Fruit fly (Drosophila melanogaster) whole organism, pupa: ENCODE data around the gene Ets65A.

ENCODE experiments used
- CG10348 ChIP-seq: fragments of 200-800 bp; sonication (Bioruptor generic); IDR thresholded peaks from 2 replicates; pipeline ENCODE4 v1.3.6; 2022; ENCODE audit warnings: missing biosample characterization, missing genetic modification characterization
- CG12605 ChIP-seq: fragments of 200-800 bp; sonication (Bioruptor generic); IDR thresholded peaks from 2 replicates; pipeline ENCODE4 v1.3.6; 2022; ENCODE audit warnings: missing biosample characterization, missing genetic modification characterization
- CG13204 ChIP-seq: fragments of 200-800 bp; sonication (Bioruptor generic); optimal IDR thresholded peaks from 2 replicates; lab custom pipeline; 2018; ENCODE audit warnings: missing biosample characterization, mild to moderate bottlenecking, missing genetic modification characterization, moderate library complexity
- CG14655 ChIP-seq: fragments of 200-800 bp; sonication (Bioruptor generic); optimal IDR thresholded peaks from 3 replicates; lab custom pipeline; 2017; ENCODE audit warnings: mild to moderate bottlenecking, missing biosample characterization, missing genetic modification reagents, missing genetic modification characterization
- CG15710 ChIP-seq: fragments of 200-800 bp; sonication (Bioruptor generic); optimal IDR thresholded peaks from 2 replicates; lab custom pipeline; 2018; ENCODE audit warnings: missing biosample characterization, mild to moderate bottlenecking, missing genetic modification characterization, moderate library complexity
- CG17806 ChIP-seq: fragments of 200-800 bp; sonication (Bioruptor generic); optimal IDR thresholded peaks from 2 replicates; lab custom pipeline; 2018; ENCODE audit warnings: missing biosample characterization, mild to moderate bottlenecking, missing genetic modification characterization, moderate library complexity
- CG32121 ChIP-seq: fragments of 200-800 bp; sonication (Bioruptor generic); IDR thresholded peaks from 2 replicates; pipeline ENCODE4 v1.3.6; 2022; ENCODE audit warnings: missing biosample characterization, missing genetic modification characterization
- CG34367 ChIP-seq: fragments of 200-800 bp; sonication (Bioruptor generic); optimal IDR thresholded peaks from 2 replicates; lab custom pipeline; 2018; ENCODE audit warnings: missing biosample characterization, mild to moderate bottlenecking, missing genetic modification characterization
- CG4496 ChIP-seq: fragments of 200-800 bp; sonication (Bioruptor generic); IDR thresholded peaks from 3 replicates; pipeline ENCODE4 v1.3.6; 2022; ENCODE audit warnings: missing biosample characterization, missing genetic modification characterization
- CG8159 ChIP-seq: fragments of 200-800 bp; sonication (Bioruptor generic); optimal IDR thresholded peaks from 3 replicates; lab custom pipeline; 2018; ENCODE audit warnings: missing biosample characterization, mild to moderate bottlenecking, missing genetic modification characterization, moderate library complexity
- CG8301 ChIP-seq: fragments of 200-800 bp; sonication (Bioruptor generic); optimal IDR thresholded peaks from 2 replicates; lab custom pipeline; 2018; ENCODE audit warnings: missing biosample characterization, mild to moderate bottlenecking, missing genetic modification characterization
- CG9948 ChIP-seq: fragments of 200-800 bp; sonication (Bioruptor generic); optimal IDR thresholded peaks from 2 replicates; lab custom pipeline; 2018; ENCODE audit warnings: missing biosample characterization, mild to moderate bottlenecking, missing genetic modification characterization, moderate library complexity
- D1 ChIP-seq: fragments of 200-800 bp; sonication (Bioruptor generic); optimal IDR thresholded peaks from 2 replicates; lab custom pipeline; 2018; ENCODE audit warnings: missing biosample characterization, mild to moderate bottlenecking, missing genetic modification characterization, moderate library complexity
- EcR ChIP-seq: fragments of 200-800 bp; sonication (Bioruptor generic); optimal IDR thresholded peaks from 3 replicates; lab custom pipeline; 2019; ENCODE audit warnings: missing biosample characterization, missing genetic modification characterization, mild to moderate bottlenecking, moderate library complexity, missing genetic modification reagents
- Ets98B ChIP-seq: fragments of 200-800 bp; sonication (Bioruptor generic); IDR thresholded peaks from 2 replicates; pipeline ENCODE4 v1.3.6; 2022; ENCODE audit warnings: missing biosample characterization, missing genetic modification characterization
- Pif1A ChIP-seq: fragments of 200-800 bp; sonication (Bioruptor generic); optimal IDR thresholded peaks from 3 replicates; lab custom pipeline; 2016; ENCODE audit warnings: missing biosample characterization, missing genetic modification characterization
- Pif1B ChIP-seq: fragments of 200-800 bp; sonication (Bioruptor generic); optimal IDR thresholded peaks from 3 replicates; lab custom pipeline; 2016; ENCODE audit warnings: missing biosample characterization, missing genetic modification characterization
- Snoo ChIP-seq: fragments of 200-800 bp; sonication (Bioruptor generic); optimal IDR thresholded peaks from 3 replicates; lab custom pipeline; 2017; ENCODE audit warnings: missing biosample characterization, mild to moderate bottlenecking, missing genetic modification characterization, inconsistent platforms
- fd96Ca ChIP-seq: fragments of 200-800 bp; sonication (Bioruptor generic); IDR thresholded peaks from 3 replicates; pipeline ENCODE4 v1.3.6; 2022; ENCODE audit warnings: missing biosample characterization, missing genetic modification characterization
- gl ChIP-seq: fragments of 200-800 bp; sonication (Bioruptor generic); optimal IDR thresholded peaks from 2 replicates; lab custom pipeline; 2018; ENCODE audit warnings: missing biosample characterization, mild to moderate bottlenecking, missing genetic modification characterization
- rn ChIP-seq: fragments of 200-800 bp; sonication (Bioruptor generic); IDR thresholded peaks from 2 replicates; pipeline ENCODE4 v1.3.6; 2022; ENCODE audit warnings: missing biosample characterization, missing genetic modification characterization

Ets65A gene

DNA sequence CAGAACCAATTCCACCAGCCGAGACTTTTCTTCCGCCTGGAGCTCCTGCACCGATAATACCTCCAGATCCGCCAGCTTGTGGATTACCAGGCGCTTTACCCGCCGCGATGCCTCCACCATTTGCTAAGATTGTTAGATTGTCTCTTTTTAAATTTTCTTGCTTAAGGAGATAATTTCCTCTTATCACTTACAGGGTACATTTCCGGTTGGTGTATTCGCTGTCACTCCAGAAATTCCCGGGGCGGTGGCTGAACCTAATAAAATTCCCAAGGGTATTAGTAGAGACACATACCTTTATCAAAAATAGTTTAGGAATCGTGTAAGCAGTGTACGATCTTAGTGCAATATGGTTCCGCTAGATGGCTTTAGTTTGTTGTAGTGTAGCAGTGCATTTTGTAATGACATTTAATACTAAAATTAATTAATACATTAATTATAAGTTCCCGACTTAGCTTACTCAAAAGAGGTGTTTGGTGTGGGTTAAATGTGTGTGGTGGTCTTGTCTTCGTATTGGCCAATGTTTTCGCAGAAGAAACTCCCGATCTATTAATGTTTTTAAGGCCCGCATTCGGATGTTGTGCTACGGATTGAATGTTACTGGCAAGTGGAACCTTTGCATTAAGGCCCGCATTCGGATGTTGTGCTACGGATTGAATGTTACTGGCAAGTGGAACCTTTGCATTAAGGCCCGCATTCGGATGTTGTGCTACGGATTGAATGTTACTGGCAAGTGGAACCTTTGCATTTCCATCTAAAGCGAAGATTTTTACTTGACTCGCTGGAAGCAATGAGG lies 27.4 kb downstream of the Ets65A start:
- TF ChIP-seq rn (GFP tag; lab: Robert Waterston, UW) (peak; percentile 25; the same call in 1 of the 2 replicates), CG17806 (tag; lab: Kevin White, UChicago) (no peak), Pif1A (peak; percentile 15), CG9948 (tag; lab: Kevin White, UChicago) (no peak)

DNA sequence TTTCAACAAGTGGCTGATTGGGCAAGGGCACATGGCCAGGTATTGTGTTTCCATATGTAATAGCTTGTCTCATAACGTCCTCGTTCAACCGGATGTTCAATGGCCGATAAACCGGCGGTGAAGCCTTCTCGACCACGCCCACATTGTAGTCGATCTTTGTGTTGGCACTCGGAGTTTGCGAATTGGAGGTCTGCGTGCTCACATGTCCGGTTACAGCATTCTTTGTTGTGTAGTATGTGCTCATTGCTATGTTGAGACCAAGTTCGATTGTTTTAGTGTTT lies 27.9 kb downstream of the Ets65A start:
- TF ChIP-seq fd96Ca (GFP tag; lab: Robert Waterston, UW) = no peak
- TF ChIP-seq Ets98B (GFP tag; lab: Robert Waterston, UW) = no peak
- no peak for TF ChIP-seq Pif1A
- TF ChIP-seq CG8159 (tag; lab: Kevin White, UChicago) = no peak
- TF ChIP-seq CG34367 (tag; lab: Kevin White, UChicago) = no peak
- TF ChIP-seq Pif1B (GFP tag; lab: Kevin White, UChicago) = no peak
- no peak for TF ChIP-seq CG4496
- no peak for TF ChIP-seq EcR
- no peak for TF ChIP-seq CG32121 (GFP tag; lab: Robert Waterston, UW)
- no peak for TF ChIP-seq rn (GFP tag; lab: Robert Waterston, UW)
- no peak for TF ChIP-seq D1
- no peak for TF ChIP-seq CG12605 (GFP tag; lab: Robert Waterston, UW)
- no peak for TF ChIP-seq CG10348 (GFP tag; lab: Robert Waterston, UW)
- no peak for TF ChIP-seq CG13204 (GFP tag; lab: Kevin White, UChicago)
- no peak for TF ChIP-seq CG8301 (tag; lab: Kevin White, UChicago)
- TF ChIP-seq CG15710 (tag; lab: Kevin White, UChicago) = no peak
- TF ChIP-seq CG9948 (tag; lab: Kevin White, UChicago) = no peak
- TF ChIP-seq, all 21 proteins: peak for 0

DNA sequence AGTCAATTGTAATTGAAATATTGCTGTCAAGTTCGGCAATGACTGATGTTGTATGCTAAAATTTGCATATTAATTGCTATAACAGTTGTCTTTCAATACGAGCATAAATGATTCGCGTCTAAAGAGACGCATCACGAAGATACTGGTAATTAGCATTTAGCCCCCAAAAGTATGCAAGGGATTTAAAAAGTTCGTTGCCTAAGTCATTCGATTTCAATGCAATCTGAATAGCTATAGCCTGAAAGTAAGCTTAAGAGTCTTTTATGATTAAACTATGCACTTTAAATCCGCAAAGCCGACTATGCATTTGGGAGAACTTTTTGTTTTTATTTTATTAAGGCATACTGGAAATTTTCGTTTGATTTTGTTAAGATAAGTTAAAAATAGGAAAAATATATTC lies 32.2 kb downstream of the Ets65A start:
- TF ChIP-seq D1 (peak; percentile 20), CG15710 (tag; lab: Kevin White, UChicago) (no peak)
- TF ChIP-seq, all 21 proteins: peak for 1

DNA sequence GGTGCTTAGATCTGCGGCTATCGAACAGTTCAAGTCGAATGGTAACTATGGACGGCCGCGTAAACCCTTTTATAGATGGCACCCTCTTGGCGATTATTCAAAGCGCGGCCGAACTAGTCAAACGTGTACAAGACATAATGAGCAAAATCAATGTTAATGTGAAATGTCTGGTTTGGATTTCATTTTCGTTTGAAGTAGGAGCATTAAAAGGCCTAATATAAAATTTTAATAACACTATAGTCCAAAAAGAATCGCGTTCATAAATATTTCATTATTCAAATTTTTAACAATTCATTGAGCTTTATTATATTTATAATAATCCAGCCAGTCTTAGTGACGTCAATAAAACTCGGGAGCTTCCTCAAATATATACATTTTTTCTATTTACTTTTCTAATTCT lies 33.5 kb downstream of the Ets65A start, which contains the start of gene Lcp65Ag3:
Gene Lcp65Ag3, minus strand, starts transcription at position 46 of the 400 bp plus-strand sequence.
- TF ChIP-seq CG4496 (no peak), Snoo (tag; lab: Kevin White, UChicago) (no peak), CG9948 (tag; lab: Kevin White, UChicago) (no peak), D1 (no peak)
- TF ChIP-seq, all 21 proteins: peak for 0

DNA sequence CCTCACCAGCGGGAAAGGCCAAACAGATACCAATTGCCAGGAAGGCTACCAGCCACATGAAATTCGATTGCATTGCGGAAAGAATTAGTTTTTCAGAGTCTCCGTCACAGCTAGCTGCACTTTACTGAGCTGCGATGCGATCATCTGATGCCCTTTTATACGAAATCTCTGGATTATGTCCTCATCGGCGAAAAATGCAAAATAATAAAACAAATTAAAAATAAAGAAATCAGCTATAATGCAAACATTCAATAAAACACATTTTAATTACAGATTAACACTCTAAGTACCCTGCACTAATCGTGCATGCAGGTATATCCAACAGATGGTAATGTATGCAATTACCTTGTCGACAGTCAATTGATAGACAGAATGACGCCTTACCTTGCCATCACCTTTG lies 34.6 kb downstream of the Ets65A start, which contains the start of gene Cpr65Au:
Gene Cpr65Au, minus strand, starts transcription at position 101 of the 400 bp plus-strand sequence.
- TF ChIP-seq CG9948 (tag; lab: Kevin White, UChicago) = no peak
- TF ChIP-seq CG14655 (GFP tag; lab: Kevin White, UChicago) = no peak
- TF ChIP-seq CG15710 (tag; lab: Kevin White, UChicago) = no peak
- 0 out of 2 replicates have a peak, but pooled peaks have one; percentile 9 for TF ChIP-seq rn (GFP tag; lab: Robert Waterston, UW)

DNA sequence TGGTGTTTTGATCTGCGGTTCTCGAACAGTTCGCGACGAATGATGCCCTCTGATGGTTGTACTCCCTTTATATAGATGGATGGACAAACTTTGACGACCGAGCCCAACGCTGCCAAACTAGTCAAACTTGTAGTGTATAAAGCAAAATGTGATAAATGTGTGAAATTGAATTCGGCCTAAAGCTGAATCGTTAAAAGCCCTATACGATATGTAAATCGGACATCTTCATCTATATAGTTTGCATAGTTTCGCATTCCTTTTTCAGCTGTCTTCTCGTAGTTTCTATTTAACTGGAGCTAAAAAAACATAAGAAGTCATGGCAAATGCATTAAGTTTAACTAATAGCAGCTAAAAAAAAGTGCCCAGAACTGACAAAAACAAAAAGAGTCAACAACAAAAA lies 36.1 kb downstream of the Ets65A start, which contains the start of gene Lcp65Ag2:
Gene Lcp65Ag2, minus strand, starts transcription at position 48 of the 400 bp plus-strand sequence.
- TF ChIP-seq rn (GFP tag; lab: Robert Waterston, UW) (no peak), D1 (no peak), gl (tag; lab: Kevin White, UChicago) (no peak), Pif1B (GFP tag; lab: Kevin White, UChicago) (no peak), CG8159 (tag; lab: Kevin White, UChicago) (no peak), fd96Ca (GFP tag; lab: Robert Waterston, UW) (no peak), CG8301 (tag; lab: Kevin White, UChicago) (no peak), CG15710 (tag; lab: Kevin White, UChicago) (no peak), CG10348 (GFP tag; lab: Robert Waterston, UW) (no peak), Snoo (tag; lab: Kevin White, UChicago) (no peak), EcR (no peak), CG13204 (GFP tag; lab: Kevin White, UChicago) (no peak)

DNA sequence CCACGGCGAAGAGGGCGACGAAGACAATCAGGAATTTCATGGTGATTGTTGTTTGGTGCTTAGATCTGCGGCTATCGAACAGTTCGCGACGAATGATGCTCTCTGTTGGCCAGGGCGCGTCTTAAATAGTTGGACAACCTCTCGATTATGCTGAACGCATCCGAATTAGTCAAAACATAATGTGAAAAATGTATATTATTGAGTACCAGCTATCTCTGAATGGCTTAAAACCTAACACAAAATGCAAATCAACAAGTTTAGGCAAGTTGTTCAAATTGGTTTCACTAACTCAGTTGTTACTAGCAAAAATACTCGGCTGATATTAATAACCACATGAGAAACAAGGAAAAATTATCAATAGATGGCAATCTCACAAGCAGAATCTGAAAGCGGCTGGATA lies 37.8 kb downstream of the Ets65A start, which contains the start of gene Lcp65Ag1:
Gene Lcp65Ag1, minus strand, starts transcription at position 101 of the 400 bp plus-strand sequence.
- TF ChIP-seq Ets98B (GFP tag; lab: Robert Waterston, UW) = no peak
- TF ChIP-seq, all 21 proteins: peak for 0
